Fruit fly (Drosophila melanogaster) whole organism, prepupa: ENCODE data around the gene CG1824.

Experiments
- CG11294 ChIP-seq: fragments of 200-800 bp; sonication (Bioruptor generic); IDR thresholded peaks from 2 replicates; pipeline ENCODE4 v1.3.6; 2022; ENCODE audit warnings: missing biosample characterization, missing genetic modification characterization
- CG7368 ChIP-seq: fragments of 200-800 bp; sonication (Bioruptor generic); optimal IDR thresholded peaks from 3 replicates; lab custom pipeline; 2016; ENCODE audit warnings: missing biosample characterization, missing genetic modification characterization
- CG8319 ChIP-seq: fragments of 200-800 bp; sonication (Bioruptor generic); optimal IDR thresholded peaks from 3 replicates; lab custom pipeline; 2016; ENCODE audit warnings: missing biosample characterization, missing genetic modification characterization
- Eip75B ChIP-seq: fragments of 200-800 bp; sonication (Bioruptor generic); optimal IDR thresholded peaks from 3 replicates; lab custom pipeline; 2016; ENCODE audit warnings: missing biosample characterization, missing genetic modification characterization
- Smox ChIP-seq: fragments of 200-800 bp; sonication (Bioruptor generic); optimal IDR thresholded peaks from 3 replicates; lab custom pipeline; 2016; ENCODE audit warnings: missing biosample characterization, missing genetic modification characterization
- Sox15 ChIP-seq: fragments of 200-800 bp; sonication (Bioruptor generic); optimal IDR thresholded peaks from 3 replicates; lab custom pipeline; 2016; ENCODE audit warnings: missing biosample characterization, missing genetic modification characterization
- cyc ChIP-seq: fragments of 200-800 bp; sonication (Bioruptor generic); optimal IDR thresholded peaks from 3 replicates; lab custom pipeline; 2016; ENCODE audit warnings: missing biosample characterization, missing genetic modification characterization
- esn ChIP-seq: fragments of 200-800 bp; sonication (Bioruptor generic); optimal IDR thresholded peaks from 2 replicates; lab custom pipeline; 2016; ENCODE audit warnings: missing biosample characterization, mild to moderate bottlenecking, missing genetic modification characterization, moderate library complexity
- fd59A ChIP-seq: fragments of 200-800 bp; sonication (Bioruptor generic); optimal IDR thresholded peaks from 2 replicates; lab custom pipeline; 2017; ENCODE audit warnings: missing biosample characterization, mild to moderate bottlenecking, missing genetic modification characterization, missing genetic modification reagents
- fd85E ChIP-seq: fragments of 200-800 bp; sonication (Bioruptor generic); optimal IDR thresholded peaks from 3 replicates; lab custom pipeline; 2016; ENCODE audit warnings: missing biosample characterization, missing genetic modification characterization
- pdm3 ChIP-seq: fragments of 200-800 bp; sonication (Bioruptor generic); optimal IDR thresholded peaks from 3 replicates; lab custom pipeline; 2016; ENCODE audit warnings: missing biosample characterization, missing genetic modification characterization
- ss ChIP-seq, 2 experiments: fragments of 200-800 bp; sonication (Bioruptor generic); optimal IDR thresholded peaks; 2 replicates in 1 of 2; 3 replicates in 1 of 2; lab custom pipeline; 2017 to 2018; ENCODE audit warnings: mild to moderate bottlenecking in 2 of 2, missing biosample characterization in 2 of 2, missing genetic modification characterization in 2 of 2, moderate library complexity in 1 of 2

DNA sequence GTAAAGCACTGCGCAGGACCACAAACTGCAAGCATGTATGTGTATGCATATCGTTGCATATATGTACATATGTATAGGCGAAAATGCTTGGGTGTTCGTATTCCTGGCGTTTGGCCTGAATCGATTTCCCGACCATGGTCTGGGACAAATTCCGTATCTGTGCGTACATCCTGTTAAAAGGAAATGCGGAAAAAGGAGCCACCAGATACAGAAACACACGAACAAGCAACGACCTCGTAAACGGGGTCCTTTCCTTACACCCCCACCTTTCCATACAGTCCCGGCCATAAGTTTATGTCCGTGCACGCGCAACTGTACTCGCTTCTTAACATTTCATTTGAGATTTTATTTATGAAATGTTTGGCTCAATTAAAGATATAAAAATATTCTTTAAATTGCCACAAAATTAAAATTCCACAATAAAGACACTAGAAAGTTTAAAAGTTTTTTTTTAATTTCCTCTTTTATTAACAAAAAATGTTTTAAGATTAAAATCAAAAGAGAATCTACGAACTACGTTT lies 11.5 kb downstream of the CG1824 start:
- TF ChIP-seq fd85E (GFP tag; lab: Kevin White, UChicago), result no peak
- TF ChIP-seq Sox15 (GFP tag; lab: Kevin White, UChicago), result no peak
- TF ChIP-seq CG7368 (GFP tag; lab: Kevin White, UChicago), result no peak
- no peak for TF ChIP-seq Smox (GFP tag; lab: Kevin White, UChicago)
- TF ChIP-seq cyc (GFP tag; lab: Kevin White, UChicago), result no peak
- no peak for TF ChIP-seq esn
- no peak for TF ChIP-seq CG11294 (GFP tag; lab: Robert Waterston, UW)
- TF ChIP-seq pdm3 (GFP tag; lab: Kevin White, UChicago), result no peak
- TF ChIP-seq ss (GFP tag; optimal IDR thresholded peaks at IDR 0.05; lab: Kevin White, UChicago), result no peak
- no peak for TF ChIP-seq Eip75B (GFP tag; lab: Kevin White, UChicago)
- TF ChIP-seq CG8319, result no peak
- TF ChIP-seq fd59A, result no peak
